Fruit fly (Drosophila melanogaster): ENCODE results near the gene CG7071.

The CG7071 gene

DNA sequence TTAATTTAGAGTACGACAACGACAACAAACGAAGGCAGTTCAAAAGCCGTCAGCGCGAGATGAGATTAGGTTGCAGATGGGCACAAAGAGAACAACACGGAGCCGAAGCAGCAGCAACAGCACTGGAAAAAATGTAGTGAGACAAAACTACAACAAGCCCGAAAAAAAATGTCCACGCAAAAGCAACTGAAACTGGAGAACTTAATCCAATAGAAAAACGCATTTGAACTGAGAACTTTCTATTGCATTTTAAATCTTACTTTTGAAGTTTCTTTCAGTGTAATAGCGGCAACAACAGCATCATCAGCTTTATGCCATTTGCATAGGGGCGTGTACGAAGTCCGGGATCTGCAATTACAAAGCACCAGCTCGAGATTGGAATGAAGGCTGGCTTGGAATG, 22.9 kb upstream of the CG7071 start (continued):
- TF ChIP-seq CG11902 (GFP tag; optimal IDR thresholded peaks at IDR 0.05): peak; percentile 40
- peak; percentile 72 for TF ChIP-seq CG10669 (GFP tag; optimal IDR thresholded peaks at IDR 0.05)
- TF ChIP-seq salr (GFP tag; optimal IDR thresholded peaks at IDR 0.05): peak; percentile 29 to 65
- TF ChIP-seq net (GFP tag; optimal IDR thresholded peaks at IDR 0.05): peak; percentile 65
- TF ChIP-seq Eip93F (GFP tag; optimal IDR thresholded peaks at IDR 0.05): no peak
- peak; percentile 68 for TF ChIP-seq Eip75B (GFP tag; optimal IDR thresholded peaks at IDR 0.05)
- TF ChIP-seq CG3919 (GFP tag; optimal IDR thresholded peaks at IDR 0.05): peak; percentile 74
- TF ChIP-seq CG3032 (tag; optimal IDR thresholded peaks at IDR 0.05): no peak
- peak; percentile 64 for TF ChIP-seq pdm3 (GFP tag; optimal IDR thresholded peaks at IDR 0.05)
- TF ChIP-seq Sox102F (GFP tag; optimal IDR thresholded peaks at IDR 0.05): peak; percentile 57
- peak; percentile 64 for TF ChIP-seq OdsH (GFP tag; optimal IDR thresholded peaks at IDR 0.05)
- peak; percentile 81 for TF ChIP-seq svp (GFP tag)
- TF ChIP-seq CG31627 (GFP tag; optimal IDR thresholded peaks at IDR 0.05): peak; percentile 63
- TF ChIP-seq Met (GFP tag; optimal IDR thresholded peaks at IDR 0.05): peak; percentile 66
- TF ChIP-seq Sox14 (GFP tag; optimal IDR thresholded peaks at IDR 0.05): peak; percentile 59
- peak; percentile 58 for TF ChIP-seq CG1621 (tag; optimal IDR thresholded peaks at IDR 0.05)
- TF ChIP-seq CG8119 (GFP tag; IDR thresholded peaks at IDR 0.05): peak; percentile 51; the same call in 1 of the 3 replicates
- peak; percentile 48 for TF ChIP-seq CG8632 (GFP tag; optimal IDR thresholded peaks at IDR 0.05)
- TF ChIP-seq CG6276 (GFP tag; optimal IDR thresholded peaks at IDR 0.05): peak; percentile 27
- no peak for TF ChIP-seq CG11294 (GFP tag; IDR thresholded peaks at IDR 0.05)
- TF ChIP-seq CG9139 (GFP tag; optimal IDR thresholded peaks at IDR 0.05): peak; percentile 61
- TF ChIP-seq topi (GFP tag; optimal IDR thresholded peaks at IDR 0.05): peak; percentile 68
- TF ChIP-seq cyc (GFP tag; optimal IDR thresholded peaks at IDR 0.05): peak; percentile 68
- peak; percentile 71 for TF ChIP-seq fd59A (GFP tag; optimal IDR thresholded peaks at IDR 0.05)
- TF ChIP-seq Smox (GFP tag; optimal IDR thresholded peaks at IDR 0.05): peak; percentile 59
- peak; percentile 68 for TF ChIP-seq dsx (GFP tag; optimal IDR thresholded peaks at IDR 0.05; ENCODE audit: poor library complexity, severe bottlenecking)
- TF ChIP-seq Blimp-1 (GFP tag; optimal IDR thresholded peaks at IDR 0.05): no peak
- no peak for TF ChIP-seq Hr38 (GFP tag; optimal IDR thresholded peaks at IDR 0.05)
- TF ChIP-seq CG7368 (GFP tag; optimal IDR thresholded peaks at IDR 0.05): peak; percentile 58
- TF ChIP-seq CG8319 (GFP tag; optimal IDR thresholded peaks at IDR 0.05): peak; percentile 52
- TF ChIP-seq CG32006 (GFP tag; optimal IDR thresholded peaks at IDR 0.05): peak; percentile 56
- TF ChIP-seq fkh (GFP tag; optimal IDR thresholded peaks at IDR 0.05): no peak
- peak; percentile 90 for TF ChIP-seq Eip78C (GFP tag)
- 0 out of 2 replicates have a peak, but pooled peaks have one; percentile 12 for TF ChIP-seq Gug (GFP tag; IDR thresholded peaks at IDR 0.05)
- TF ChIP-seq esn (GFP tag; optimal IDR thresholded peaks at IDR 0.05): peak; percentile 59
- TF ChIP-seq dac (GFP tag; optimal IDR thresholded peaks at IDR 0.05): no peak

DNA sequence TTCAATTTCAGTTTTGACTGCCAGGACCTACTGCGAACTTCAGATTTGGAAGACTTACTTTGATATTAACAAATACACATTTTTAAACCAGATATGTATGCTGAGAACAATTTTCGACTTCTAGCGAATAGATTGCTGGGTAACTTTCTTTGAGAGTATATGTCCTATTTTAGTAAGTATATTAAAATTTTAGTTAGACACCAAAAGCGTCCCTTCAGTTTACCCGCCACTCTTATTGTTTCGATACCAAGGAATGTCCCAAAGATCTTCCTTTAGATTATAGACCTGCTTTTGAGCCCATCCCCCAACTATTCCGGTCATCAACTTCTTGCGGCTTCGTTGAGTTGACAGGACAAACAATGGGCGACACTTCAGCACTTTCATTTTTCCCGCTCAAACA, 22.2 kb upstream of the CG7071 start, which contains the start of gene CG5388:
TSS of gene CG5388 (minus strand) at position 101 of the 400 bp plus-strand sequence.
- TF ChIP-seq CG10631 (GFP tag; optimal IDR thresholded peaks at IDR 0.05): no peak
- no peak for TF ChIP-seq spab (GFP tag; optimal IDR thresholded peaks at IDR 0.05)
- no peak for TF ChIP-seq vri (GFP tag; optimal IDR thresholded peaks at IDR 0.05)
- no peak for TF ChIP-seq net (GFP tag; optimal IDR thresholded peaks at IDR 0.05)
- no peak for TF ChIP-seq CG34406 (GFP tag; optimal IDR thresholded peaks at IDR 0.05)
- no peak for TF ChIP-seq CG1621 (tag; optimal IDR thresholded peaks at IDR 0.05)
- TF ChIP-seq CG10669 (GFP tag; optimal IDR thresholded peaks at IDR 0.05): no peak
- no peak for TF ChIP-seq fkh (GFP tag; optimal IDR thresholded peaks at IDR 0.05)
- no peak for TF ChIP-seq CG3032 (tag; optimal IDR thresholded peaks at IDR 0.05)
- TF ChIP-seq salr (GFP tag; optimal IDR thresholded peaks at IDR 0.05): no peak
- no peak for TF ChIP-seq Sox102F (GFP tag; optimal IDR thresholded peaks at IDR 0.05)
- TF ChIP-seq svp (GFP tag): no peak
- TF ChIP-seq CG6808 (GFP tag; optimal IDR thresholded peaks at IDR 0.05): no peak
- TF ChIP-seq Met (GFP tag; optimal IDR thresholded peaks at IDR 0.05): no peak
- no peak for TF ChIP-seq Lpt (GFP tag; optimal IDR thresholded peaks at IDR 0.05)
- TF ChIP-seq Hr38 (GFP tag; optimal IDR thresholded peaks at IDR 0.05): no peak
- no peak for TF ChIP-seq CG11762 (GFP tag; optimal IDR thresholded peaks at IDR 0.05; ENCODE audit: insufficient read depth)
- no peak for TF ChIP-seq CG6792 (GFP tag; optimal IDR thresholded peaks at IDR 0.05)
- TF ChIP-seq eg (GFP tag; IDR thresholded peaks at IDR 0.05): no peak

Data from whole organism, prepupa.